Fruit fly (Drosophila melanogaster) whole organism, embryonic: Measurements from ENCODE around the gene Bace.

Source experiments
- CG10267 ChIP-seq: fragments of 200-800 bp; sonication (Bioruptor generic); optimal IDR thresholded peaks from 2 replicates; lab custom pipeline; 2018; ENCODE audit warnings: missing biosample characterization, mild to moderate bottlenecking, missing genetic modification characterization, moderate library complexity
- CG10274 ChIP-seq: fragments of 200-800 bp; sonication (Bioruptor generic); optimal IDR thresholded peaks from 3 replicates; lab custom pipeline; 2017; ENCODE audit warnings: missing biosample characterization, mild to moderate bottlenecking, missing genetic modification characterization
- CG10959 ChIP-seq: fragments of 200-800 bp; sonication (Bioruptor generic); IDR thresholded peaks from 2 replicates; pipeline ENCODE4 v1.3.6; 2022; ENCODE audit warnings: missing biosample characterization, missing genetic modification characterization
- CG13123 ChIP-seq: fragments of 200-800 bp; sonication (Bioruptor generic); optimal IDR thresholded peaks from 2 replicates; lab custom pipeline; 2016; ENCODE audit warnings: missing biosample characterization, missing genetic modification characterization
- CG13624 ChIP-seq: fragments of 200-800 bp; sonication (Bioruptor generic); optimal IDR thresholded peaks from 2 replicates; lab custom pipeline; 2016; ENCODE audit warnings: missing biosample characterization, missing genetic modification characterization
- CG15073 ChIP-seq: fragments of 200-800 bp; sonication (Bioruptor generic); optimal IDR thresholded peaks from 2 replicates; lab custom pipeline; 2016; ENCODE audit warnings: missing biosample characterization, missing genetic modification characterization
- CG1602 ChIP-seq: fragments of 200-800 bp; sonication (Bioruptor generic); optimal IDR thresholded peaks from 3 replicates; lab custom pipeline; 2016; ENCODE audit warnings: missing biosample characterization, missing genetic modification characterization
- CG18476 ChIP-seq: fragments of 200-800 bp; sonication (Bioruptor generic); optimal IDR thresholded peaks from 2 replicates; lab custom pipeline; 2016; ENCODE audit warnings: missing biosample characterization, mild to moderate bottlenecking, missing genetic modification characterization
- CG2129 ChIP-seq: fragments of 200-800 bp; sonication (Bioruptor generic); IDR thresholded peaks from 2 replicates; pipeline ENCODE4 v1.3.6; 2022; ENCODE audit warnings: missing biosample characterization, missing genetic modification characterization; ENCODE audit not compliant: partially characterized antibody
- CG2199 ChIP-seq: fragments of 200-800 bp; sonication (Bioruptor generic); IDR thresholded peaks from 3 replicates; pipeline ENCODE4 v1.3.6; 2022; ENCODE audit warnings: missing biosample characterization, missing genetic modification characterization
- CG30020 ChIP-seq: fragments of 200-800 bp; optimal IDR thresholded peaks from 2 replicates; lab custom pipeline; 2019; ENCODE audit warnings: missing biosample characterization, mild to moderate bottlenecking, missing genetic modification characterization, moderate library complexity
- CG31224 ChIP-seq: fragments of 200-800 bp; sonication (Bioruptor generic); IDR thresholded peaks from 2 replicates; pipeline ENCODE4 v1.3.6; 2022; ENCODE audit warnings: missing biosample characterization, missing genetic modification characterization
- CG31365 ChIP-seq: fragments of 200-800 bp; sonication (Bioruptor generic); optimal IDR thresholded peaks from 2 replicates; lab custom pipeline; 2018; ENCODE audit warnings: missing biosample characterization, mild to moderate bottlenecking, missing genetic modification characterization
- CG3407 ChIP-seq: fragments of 200-800 bp; sonication (Bioruptor generic); optimal IDR thresholded peaks from 2 replicates; lab custom pipeline; 2018; ENCODE audit warnings: missing biosample characterization, mild to moderate bottlenecking, missing genetic modification characterization
- CG42726 ChIP-seq: fragments of 200-800 bp; sonication (Bioruptor generic); IDR thresholded peaks from 2 replicates; pipeline ENCODE4 v1.3.6; 2022; ENCODE audit warnings: missing biosample characterization, missing genetic modification characterization; ENCODE audit not compliant: partially characterized antibody
- CG4730 ChIP-seq: fragments of 200-800 bp; sonication (Bioruptor generic); IDR thresholded peaks from 2 replicates; pipeline ENCODE4 v1.3.6; 2022; ENCODE audit warnings: missing biosample characterization, missing genetic modification characterization
- CG5180 ChIP-seq: fragments of 200-800 bp; sonication (Bioruptor generic); optimal IDR thresholded peaks from 3 replicates; lab custom pipeline; 2017; ENCODE audit warnings: missing biosample characterization, missing genetic modification characterization, mild to moderate bottlenecking, moderate library complexity, missing genetic modification reagents
- CG6272 ChIP-seq: fragments of 200-800 bp; sonication (Bioruptor generic); IDR thresholded peaks from 2 replicates; pipeline ENCODE4 v1.3.6; 2022; ENCODE audit warnings: missing biosample characterization, missing genetic modification characterization
- CG6689 ChIP-seq: fragments of 200-800 bp; sonication (Bioruptor generic); IDR thresholded peaks from 2 replicates; pipeline ENCODE4 v1.3.6; 2022; ENCODE audit warnings: missing biosample characterization, missing genetic modification characterization
- CG7271 ChIP-seq: fragments of 200-800 bp; sonication (Bioruptor generic); optimal IDR thresholded peaks from 2 replicates; lab custom pipeline; 2018; ENCODE audit warnings: missing biosample characterization, mild to moderate bottlenecking, missing genetic modification characterization, moderate library complexity
- CG7357 ChIP-seq: fragments of 200-800 bp; sonication (Bioruptor generic); IDR thresholded peaks from 3 replicates; pipeline ENCODE4 v1.3.6; 2022; ENCODE audit warnings: missing biosample characterization, missing genetic modification characterization
- CG8924 ChIP-seq: fragments of 200-800 bp; optimal IDR thresholded peaks from 3 replicates; lab custom pipeline; 2019; ENCODE audit warnings: missing biosample characterization, mild to moderate bottlenecking, missing genetic modification characterization, moderate library complexity
- ERR ChIP-seq: fragments of 200-800 bp; sonication (Bioruptor generic); optimal IDR thresholded peaks from 2 replicates; lab custom pipeline; 2016; ENCODE audit warnings: missing biosample characterization, missing genetic modification characterization
- H2.0 ChIP-seq: fragments of 200-800 bp; sonication (Bioruptor generic); IDR thresholded peaks from 2 replicates; pipeline ENCODE4 v1.3.6; 2022; ENCODE audit warnings: missing biosample characterization, missing genetic modification characterization
- HLH4C ChIP-seq: fragments of 200-800 bp; sonication (Bioruptor generic); IDR thresholded peaks from 3 replicates; pipeline ENCODE4 v1.3.6; 2022; ENCODE audit warnings: missing biosample characterization, missing genetic modification characterization; ENCODE audit not compliant: partially characterized antibody
- HLHmδ ChIP-seq: fragments of 200-800 bp; sonication (Bioruptor generic); optimal IDR thresholded peaks from 2 replicates; lab custom pipeline; 2018; ENCODE audit warnings: missing biosample characterization, mild to moderate bottlenecking, missing genetic modification characterization, moderate library complexity
- HmgD ChIP-seq: fragments of 200-800 bp; sonication (Bioruptor generic); optimal IDR thresholded peaks from 3 replicates; lab custom pipeline; 2016; ENCODE audit warnings: missing biosample characterization, missing genetic modification characterization
- Hr51 ChIP-seq, 2 experiments: fragments of 200-800 bp; sonication (Bioruptor generic); optimal IDR thresholded peaks; 2 replicates in 1 of 2; 3 replicates in 1 of 2; lab custom pipeline; 2016 to 2018; ENCODE audit warnings: missing biosample characterization in 2 of 2, missing genetic modification characterization in 2 of 2, mild to moderate bottlenecking in 1 of 2, moderate library complexity in 1 of 2
- Mad ChIP-seq: fragments of 200-800 bp; sonication (Bioruptor generic); optimal IDR thresholded peaks from 2 replicates; lab custom pipeline; 2016; ENCODE audit warnings: missing biosample characterization, missing genetic modification characterization
- Ptx1 ChIP-seq: fragments of 200-800 bp; sonication (Bioruptor generic); IDR thresholded peaks from 2 replicates; pipeline ENCODE4 v1.3.6; 2022; ENCODE audit warnings: missing biosample characterization, missing genetic modification characterization
- Sry-β ChIP-seq: fragments of 200-800 bp; sonication (Bioruptor generic); optimal IDR thresholded peaks from 2 replicates; lab custom pipeline; 2018; ENCODE audit warnings: missing biosample characterization, mild to moderate bottlenecking, missing genetic modification characterization, moderate library complexity
- ab ChIP-seq: fragments of 200-800 bp; sonication (Bioruptor generic); optimal IDR thresholded peaks from 2 replicates; lab custom pipeline; 2016; ENCODE audit warnings: missing biosample characterization, missing genetic modification characterization
- ac ChIP-seq: fragments of 200-800 bp; sonication (Bioruptor generic); optimal IDR thresholded peaks from 3 replicates; lab custom pipeline; 2017; ENCODE audit warnings: missing biosample characterization, mild to moderate bottlenecking, missing genetic modification characterization
- aop ChIP-seq: fragments of 200-800 bp; sonication (Bioruptor generic); IDR thresholded peaks from 2 replicates; pipeline ENCODE4 v1.3.6; 2022; ENCODE audit warnings: missing biosample characterization, missing genetic modification characterization
- bigmax ChIP-seq: fragments of 200-800 bp; sonication (Bioruptor generic); optimal IDR thresholded peaks from 2 replicates; lab custom pipeline; 2018; ENCODE audit warnings: missing biosample characterization, mild to moderate bottlenecking, missing genetic modification characterization
- caup ChIP-seq: fragments of 200-800 bp; sonication (Bioruptor generic); optimal IDR thresholded peaks from 3 replicates; lab custom pipeline; 2017; ENCODE audit warnings: missing biosample characterization, mild to moderate bottlenecking, missing genetic modification characterization, moderate library complexity; ENCODE audit not compliant: severe bottlenecking
- chn ChIP-seq: fragments of 200-800 bp; sonication (Bioruptor generic); optimal IDR thresholded peaks from 2 replicates; lab custom pipeline; 2016; ENCODE audit warnings: missing biosample characterization, missing genetic modification characterization
- corto ChIP-seq: fragments of 200-800 bp; sonication (Bioruptor generic); optimal IDR thresholded peaks from 2 replicates; lab custom pipeline; 2016; ENCODE audit warnings: missing biosample characterization, mild to moderate bottlenecking, missing genetic modification characterization, moderate library complexity
- gem ChIP-seq: fragments of 200-800 bp; sonication (Bioruptor generic); optimal IDR thresholded peaks from 2 replicates; lab custom pipeline; 2019; ENCODE audit warnings: missing biosample characterization, mild to moderate bottlenecking, missing genetic modification characterization, moderate library complexity
- grn ChIP-seq: fragments of 200-800 bp; sonication (Bioruptor generic); optimal IDR thresholded peaks from 3 replicates; lab custom pipeline; 2017; ENCODE audit warnings: missing biosample characterization, missing genetic modification characterization
- oc ChIP-seq: fragments of 200-800 bp; sonication (Bioruptor generic); optimal IDR thresholded peaks from 2 replicates; lab custom pipeline; 2018; ENCODE audit warnings: missing biosample characterization, mild to moderate bottlenecking, missing genetic modification characterization, moderate library complexity
- p53 ChIP-seq: fragments of 200-800 bp; sonication (Bioruptor generic); optimal IDR thresholded peaks from 2 replicates; lab custom pipeline; 2016; ENCODE audit warnings: missing biosample characterization, missing genetic modification characterization
- pita ChIP-seq: fragments of 200-800 bp; sonication (Bioruptor generic); optimal IDR thresholded peaks from 2 replicates; lab custom pipeline; 2017; ENCODE audit warnings: missing biosample characterization, mild to moderate bottlenecking, missing genetic modification characterization
- ranshi ChIP-seq: fragments of 200-800 bp; sonication (Bioruptor generic); IDR thresholded peaks from 2 replicates; pipeline ENCODE4 v1.3.6; 2022; ENCODE audit warnings: missing biosample characterization, missing genetic modification characterization
- schlank ChIP-seq: fragments of 200-800 bp; sonication (Bioruptor generic); optimal IDR thresholded peaks from 2 replicates; lab custom pipeline; 2018; ENCODE audit warnings: missing biosample characterization, mild to moderate bottlenecking, missing genetic modification characterization
- sob ChIP-seq: fragments of 200-800 bp; sonication (Bioruptor generic); IDR thresholded peaks from 2 replicates; pipeline ENCODE4 v1.3.6; 2022; ENCODE audit warnings: missing biosample characterization, missing genetic modification characterization
- stc ChIP-seq: fragments of 200-800 bp; sonication (Bioruptor generic); IDR thresholded peaks from 2 replicates; pipeline ENCODE4 v1.3.6; 2022; ENCODE audit warnings: missing biosample characterization, missing genetic modification characterization
- tup ChIP-seq: fragments of 200-800 bp; sonication (Bioruptor generic); optimal IDR thresholded peaks from 2 replicates; lab custom pipeline; 2016; ENCODE audit warnings: missing biosample characterization, mild to moderate bottlenecking, missing genetic modification characterization, moderate library complexity
- z ChIP-seq: fragments of 200-800 bp; sonication (Bioruptor generic); IDR thresholded peaks from 3 replicates; pipeline ENCODE4 v1.3.6; 2022; ENCODE audit warnings: missing biosample characterization, missing genetic modification characterization

Gene Bace

DNA sequence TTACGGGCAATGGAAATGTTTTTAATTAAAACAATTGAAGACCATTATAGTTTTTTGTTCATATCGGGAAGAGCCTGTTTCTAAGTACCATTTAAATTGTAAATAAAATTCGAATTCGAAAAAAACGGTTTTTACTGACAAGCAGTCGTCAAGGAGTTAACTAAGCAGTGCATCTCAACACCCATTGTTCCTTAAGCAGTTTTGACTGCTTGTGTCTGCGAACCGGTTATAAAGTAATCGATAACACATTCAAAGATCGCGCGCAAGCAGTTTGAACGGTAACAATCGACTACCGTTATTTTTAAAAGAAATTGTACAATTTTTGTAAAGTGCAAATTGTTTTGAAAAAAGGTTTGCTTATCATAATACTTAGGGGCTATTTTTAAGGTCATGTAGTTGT is 18.1 kb downstream of the Bace start (continued):
- peak; percentile 46 for TF ChIP-seq chn (GFP tag; lab: Kevin White, UChicago)
- TF ChIP-seq HLH4C (GFP tag; lab: Robert Waterston, UW) = peak; percentile 49; the same call in 1 of the 3 replicates
- 0 out of 2 replicates have a peak, but pooled peaks have one; percentile 12 for TF ChIP-seq CG6272
- no peak for TF ChIP-seq CG30020 (tag; lab: Kevin White, UChicago)
- TF ChIP-seq gem (tag; lab: Kevin White, UChicago) = no peak
- TF ChIP-seq CG31365 (tag; lab: Kevin White, UChicago) = peak; percentile 100
- no peak for TF ChIP-seq stc (GFP tag; lab: Robert Waterston, UW)
- no peak for TF ChIP-seq CG2129 (GFP tag; lab: Robert Waterston, UW)
- TF ChIP-seq Hr51 (GFP tag; optimal IDR thresholded peaks at IDR 0.05; lab: Kevin White, UChicago) = no peak
- TF ChIP-seq, all 482 proteins: peak for 80

DNA sequence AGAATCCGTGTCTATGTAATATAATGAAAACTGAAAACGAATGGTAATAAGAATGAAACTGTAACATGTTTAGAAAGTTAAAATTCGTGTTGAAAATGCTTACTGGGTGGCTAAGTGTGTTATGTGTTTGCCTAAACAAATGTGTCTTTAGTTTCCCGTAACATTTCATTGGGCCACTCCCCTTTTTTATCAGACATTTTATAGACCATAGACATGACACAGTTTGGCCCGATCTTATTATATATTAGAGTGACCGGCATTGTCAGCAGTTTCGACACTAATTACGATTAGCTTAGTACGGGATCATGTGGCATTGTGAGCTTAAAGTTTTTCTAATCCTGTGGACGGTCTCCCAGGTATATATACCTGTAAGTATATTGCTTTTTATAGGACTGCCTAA is 19.1 kb downstream of the Bace start, which contains the start of gene CheA29a:
Gene CheA29a (plus strand): TSS at position 301 of the 400 bp plus-strand sequence.
- TF ChIP-seq CG7357 = no peak
- no peak for TF ChIP-seq CG31224
- TF ChIP-seq bigmax (GFP tag; lab: Kevin White, UChicago) = no peak
- TF ChIP-seq grn (GFP tag; lab: Kevin White, UChicago) = no peak
- no peak for TF ChIP-seq ac (GFP tag; lab: Kevin White, UChicago)
- no peak for TF ChIP-seq CG5180 (GFP tag; lab: Kevin White, UChicago)
- no peak for TF ChIP-seq p53
- TF ChIP-seq corto = no peak
- TF ChIP-seq CG13624 = no peak
- no peak for TF ChIP-seq CG42726 (GFP tag; lab: Robert Waterston, UW)
- TF ChIP-seq CG10274 (GFP tag; lab: Kevin White, UChicago) = no peak
- no peak for TF ChIP-seq sob (GFP tag; lab: Robert Waterston, UW)
- no peak for TF ChIP-seq CG10959
- no peak for TF ChIP-seq caup (GFP tag; lab: Kevin White, UChicago)

DNA sequence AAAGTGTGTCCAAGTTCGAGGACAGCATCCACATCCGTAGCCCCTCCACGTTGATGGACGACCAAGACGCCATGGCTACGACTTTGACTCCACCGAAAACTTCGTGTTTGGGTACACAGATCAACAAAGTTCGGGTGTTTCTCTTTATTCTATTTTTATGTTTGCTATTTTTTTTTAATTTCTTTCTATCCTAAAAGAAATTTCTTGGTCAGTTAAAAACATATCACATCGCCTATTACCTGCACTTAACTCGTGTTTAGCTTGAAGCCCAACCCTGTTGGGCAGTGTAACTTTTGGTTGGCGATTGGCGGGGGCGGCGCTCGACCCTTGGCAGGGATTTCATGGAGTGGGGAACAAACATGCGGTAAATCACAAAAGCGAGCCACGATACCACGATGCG is 22.7 kb downstream of the Bace start:
- TF ChIP-seq ranshi (GFP tag; lab: Robert Waterston, UW) = peak; percentile 30; the same call in 1 of the 2 replicates
- peak; percentile 10 for TF ChIP-seq CG18476 (GFP tag; lab: Kevin White, UChicago)
- TF ChIP-seq Ptx1 (GFP tag; lab: Robert Waterston, UW) = peak; percentile 73; the same call in 1 of the 2 replicates
- peak; percentile 12 for TF ChIP-seq Mad (GFP tag; lab: Kevin White, UChicago)
- no peak for TF ChIP-seq CG7271 (tag; lab: Kevin White, UChicago)
- TF ChIP-seq CG2199 (GFP tag; lab: Robert Waterston, UW) = peak; percentile 58; the same call in 1 of the 3 replicates
- TF ChIP-seq CG13123 (GFP tag; lab: Kevin White, UChicago) = no peak
- no peak for TF ChIP-seq HLHmδ (GFP tag; lab: Kevin White, UChicago)
- no peak for TF ChIP-seq z (GFP tag; lab: Robert Waterston, UW)
- TF ChIP-seq CG3407 (GFP tag; lab: Kevin White, UChicago) = peak; percentile 9
- no peak for TF ChIP-seq ERR (GFP tag; lab: Kevin White, UChicago)
- TF ChIP-seq HmgD (GFP tag; lab: Kevin White, UChicago) = no peak
- no peak for TF ChIP-seq tup (GFP tag; lab: Kevin White, UChicago)
- TF ChIP-seq pita (GFP tag; lab: Kevin White, UChicago) = no peak
- TF ChIP-seq oc = peak; percentile 10
- no peak for TF ChIP-seq schlank (tag; lab: Kevin White, UChicago)
- TF ChIP-seq p53 = no peak
- peak; percentile 5 for TF ChIP-seq CG1602 (GFP tag; lab: Kevin White, UChicago)
- no peak for TF ChIP-seq CG15073 (GFP tag; lab: Kevin White, UChicago)
- peak; percentile 69 for TF ChIP-seq CG6689 (GFP tag; lab: Robert Waterston, UW)
- no peak for TF ChIP-seq aop
- no peak for TF ChIP-seq CG4730 (GFP tag; lab: Robert Waterston, UW)
- TF ChIP-seq CG10267 (tag; lab: Kevin White, UChicago) = peak; percentile 47
- peak; percentile 22 for TF ChIP-seq CG8924 (tag; lab: Kevin White, UChicago)
- peak; percentile 51; the same call in 1 of the 2 replicates for TF ChIP-seq H2.0
- no peak for TF ChIP-seq ab (GFP tag; lab: Kevin White, UChicago)
- TF ChIP-seq Sry-β (GFP tag; lab: Kevin White, UChicago) = no peak
